Fruit fly (Drosophila melanogaster): Measurements from ENCODE around the gene chinmo.

Gene chinmo

DNA sequence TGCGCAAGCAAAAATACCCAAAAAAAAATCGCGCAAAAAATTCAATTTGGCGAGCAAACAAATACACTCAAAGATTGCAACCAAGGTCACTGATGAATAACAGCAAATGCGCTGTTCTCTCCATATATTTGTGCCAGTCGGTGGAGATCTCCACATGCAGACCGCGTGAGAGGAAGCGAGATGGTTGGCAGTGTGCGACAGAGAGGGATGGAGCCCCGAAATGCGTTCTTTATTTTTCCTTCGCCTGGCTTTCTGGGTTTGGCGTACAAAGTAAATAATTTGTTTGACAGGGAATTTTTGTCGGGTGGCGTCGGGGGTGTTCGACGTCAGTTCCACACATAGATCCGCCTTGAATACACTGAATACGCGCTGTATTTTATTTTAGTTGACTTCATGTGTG lies 16.4 kb downstream of the chinmo start (continued):
- TF ChIP-seq foxo (GFP tag; optimal IDR thresholded peaks at IDR 0.05) (peak in 1 of 2 experiments; percentile 17), rgr (GFP tag; optimal IDR thresholded peaks at IDR 0.05) (peak; percentile 9), Abd-B (GFP tag; optimal IDR thresholded peaks at IDR 0.05) (no peak), dl (GFP tag; optimal IDR thresholded peaks at IDR 0.05; ENCODE audit: insufficient read depth in 1 of 2, partially characterized antibody in 2 of 2) (no peak), jim (GFP tag; optimal IDR thresholded peaks at IDR 0.05) (no peak), GATAd (GFP tag; optimal IDR thresholded peaks at IDR 0.05) (no peak), br (GFP tag; optimal IDR thresholded peaks at IDR 0.05) (peak; percentile 3)

DNA sequence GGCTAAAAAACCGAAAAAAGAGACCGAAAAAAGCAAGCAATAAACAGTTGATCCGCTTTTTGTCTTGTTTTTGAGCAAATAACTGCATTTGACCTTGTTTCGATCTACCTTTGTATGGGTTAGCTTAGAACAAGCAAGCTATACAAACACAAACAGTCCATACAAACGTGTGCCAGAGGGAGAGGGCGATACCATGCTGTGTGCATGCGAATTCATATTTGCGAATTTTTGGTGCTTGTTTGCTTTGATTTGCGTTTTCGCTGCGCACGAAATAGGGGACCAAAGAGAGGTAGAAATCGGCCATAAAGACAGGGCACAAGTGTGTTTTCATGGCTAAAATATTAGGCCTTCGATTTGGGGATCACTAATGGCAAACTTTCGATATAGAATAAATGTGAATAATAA lies 17.6 kb downstream of the chinmo start:
- TF ChIP-seq Dfd (GFP tag; optimal IDR thresholded peaks at IDR 0.05) (no peak), h (GFP tag; optimal IDR thresholded peaks at IDR 0.05) (peak; percentile 83), GATAd (GFP tag; optimal IDR thresholded peaks at IDR 0.05) (no peak), Hr83 (GFP tag; optimal IDR thresholded peaks at IDR 0.05; ENCODE audit: poor library complexity, severe bottlenecking) (peak; percentile 79), pan (optimal IDR thresholded peaks at IDR 0.05) (no peak), jim (GFP tag; optimal IDR thresholded peaks at IDR 0.05) (peak; percentile 72), Hr78 (GFP tag; optimal IDR thresholded peaks at IDR 0.05) (no peak), CG9705 (GFP tag; optimal IDR thresholded peaks at IDR 0.05) (peak; percentile 21), dsf (GFP tag; optimal IDR thresholded peaks at IDR 0.05; ENCODE audit: borderline replicate concordance) (no peak), foxo (GFP tag; optimal IDR thresholded peaks at IDR 0.05) (peak; percentile 20 to 80), OdsH (GFP tag; optimal IDR thresholded peaks at IDR 0.05) (peak; percentile 84), rgr (GFP tag; optimal IDR thresholded peaks at IDR 0.05) (peak; percentile 81), Myc (optimal IDR thresholded peaks at IDR 0.05) (no peak), usp (GFP tag; optimal IDR thresholded peaks at IDR 0.05) (no peak), brk (GFP tag; optimal IDR thresholded peaks at IDR 0.05) (peak; percentile 65), sv (GFP tag; optimal IDR thresholded peaks at IDR 0.05) (no peak), fru (GFP tag; optimal IDR thresholded peaks at IDR 0.05) (peak; percentile 65), tai (GFP tag; optimal IDR thresholded peaks at IDR 0.05) (no peak), Mio (GFP tag; optimal IDR thresholded peaks at IDR 0.05) (peak; percentile 70), lola (GFP tag; optimal IDR thresholded peaks at IDR 0.05) (no peak), dl (GFP tag; optimal IDR thresholded peaks at IDR 0.05; ENCODE audit: insufficient read depth in 1 of 2, partially characterized antibody in 2 of 2) (no peak), psq (GFP tag; optimal IDR thresholded peaks at IDR 0.05) (peak; percentile 92), Vsx2 (GFP tag; optimal IDR thresholded peaks at IDR 0.05; ENCODE audit: partially characterized antibody) (no peak), Rel (GFP tag; optimal IDR thresholded peaks at IDR 0.05) (peak; percentile 45), Rel (tag; optimal IDR thresholded peaks at IDR 0.05) (peak; percentile 43), CrebA (GFP tag; optimal IDR thresholded peaks at IDR 0.05; ENCODE audit: borderline replicate concordance) (peak; percentile 86), Jra (GFP tag; optimal IDR thresholded peaks at IDR 0.05) (peak; percentile 42), ey (GFP tag; optimal IDR thresholded peaks at IDR 0.05) (peak; percentile 73), Hnf4 (GFP tag; optimal IDR thresholded peaks at IDR 0.05) (peak; percentile 74), Sp1 (GFP tag; optimal IDR thresholded peaks at IDR 0.05) (peak; percentile 64), Dif (GFP tag; optimal IDR thresholded peaks at IDR 0.05; ENCODE audit: partially characterized antibody) (no peak), woc (GFP tag; optimal IDR thresholded peaks at IDR 0.05) (peak; percentile 45), N (GFP tag; optimal IDR thresholded peaks at IDR 0.05) (peak; percentile 1), br (GFP tag; optimal IDR thresholded peaks at IDR 0.05) (peak; percentile 67), dmrt93B (GFP tag; optimal IDR thresholded peaks at IDR 0.05) (peak; percentile 62), sage (GFP tag; optimal IDR thresholded peaks at IDR 0.05) (peak; percentile 64), CG32264 (GFP tag; optimal IDR thresholded peaks at IDR 0.05) (peak; percentile 11), HLH106 (tag; optimal IDR thresholded peaks at IDR 0.05) (peak; percentile 83), Abd-B (GFP tag; optimal IDR thresholded peaks at IDR 0.05) (no peak)
